Fruit fly (Drosophila melanogaster) whole organism, adult: ENCODE results near the gene ara.

Experiments used
- CG11617 ChIP-seq: fragments of 200-800 bp; sonication (Bioruptor generic); optimal IDR thresholded peaks from 2 replicates; lab custom pipeline; 2017; ENCODE audit warnings: mild to moderate bottlenecking, missing biosample characterization, missing genetic modification reagents, missing genetic modification characterization
- CG12768 ChIP-seq: fragments of 200-800 bp; sonication (Bioruptor generic); optimal IDR thresholded peaks from 2 replicates; lab custom pipeline; 2017; ENCODE audit warnings: missing biosample characterization, missing genetic modification characterization, mild to moderate bottlenecking, moderate library complexity, missing genetic modification reagents
- CG14711 ChIP-seq: fragments of 200-800 bp; sonication (Bioruptor generic); optimal IDR thresholded peaks from 2 replicates; lab custom pipeline; 2018; ENCODE audit warnings: missing biosample characterization, mild to moderate bottlenecking, missing genetic modification characterization, moderate library complexity
- CG1620 ChIP-seq: fragments of 200-800 bp; sonication (Bioruptor generic); optimal IDR thresholded peaks from 2 replicates; lab custom pipeline; 2016; ENCODE audit warnings: missing biosample characterization, missing genetic modification characterization
- CG33017 ChIP-seq: fragments of 200-800 bp; sonication (Bioruptor generic); optimal IDR thresholded peaks from 2 replicates; lab custom pipeline; 2018; ENCODE audit warnings: missing biosample characterization, mild to moderate bottlenecking, missing genetic modification characterization, moderate library complexity
- CG5204 ChIP-seq: fragments of 200-800 bp; sonication (Bioruptor generic); optimal IDR thresholded peaks from 2 replicates; lab custom pipeline; 2016; ENCODE audit warnings: missing biosample characterization, missing genetic modification characterization
- CG7045 ChIP-seq: fragments of 200-800 bp; sonication (Bioruptor generic); optimal IDR thresholded peaks from 2 replicates; lab custom pipeline; 2017; ENCODE audit warnings: missing biosample characterization, mild to moderate bottlenecking, missing genetic modification characterization
- CG7101 ChIP-seq: fragments of 200-800 bp; sonication (Bioruptor generic); optimal IDR thresholded peaks from 2 replicates; lab custom pipeline; 2018; ENCODE audit warnings: missing biosample characterization, mild to moderate bottlenecking, missing genetic modification characterization, moderate library complexity
- Clk ChIP-seq: fragments of 200-800 bp; sonication (Bioruptor generic); optimal IDR thresholded peaks from 2 replicates; lab custom pipeline; 2017; ENCODE audit warnings: missing biosample characterization, missing genetic modification characterization
- Crg-1 ChIP-seq: fragments of 200-800 bp; sonication (Bioruptor generic); optimal IDR thresholded peaks from 2 replicates; lab custom pipeline; 2016; ENCODE audit warnings: missing biosample characterization, missing genetic modification characterization
- Hr96 ChIP-seq: fragments of 200-800 bp; sonication (Bioruptor generic); optimal IDR thresholded peaks from 2 replicates; lab custom pipeline; 2016; ENCODE audit warnings: missing biosample characterization, missing genetic modification characterization
- Mnt ChIP-seq: fragments of 200-800 bp; sonication (Bioruptor generic); optimal IDR thresholded peaks from 2 replicates; lab custom pipeline; 2016; ENCODE audit warnings: missing biosample characterization, mild to moderate bottlenecking, missing genetic modification characterization
- bab1 ChIP-seq: fragments of 200-800 bp; sonication (Bioruptor generic); optimal IDR thresholded peaks from 3 replicates; lab custom pipeline; 2019; ENCODE audit warnings: missing biosample characterization, mild to moderate bottlenecking, missing genetic modification characterization, moderate library complexity
- cic ChIP-seq: fragments of 200-800 bp; sonication (Bioruptor generic); optimal IDR thresholded peaks from 2 replicates; lab custom pipeline; 2017; ENCODE audit warnings: missing biosample characterization, mild to moderate bottlenecking, missing genetic modification characterization, moderate library complexity
- cnc ChIP-seq, 2 experiments: fragments of >200 bp; optimal IDR thresholded peaks; 2 replicates each; lab custom pipeline; 2017
- kay ChIP-seq: fragments of 200-800 bp; sonication (Bioruptor generic); peaks from one replicate; lab custom pipeline; 2016; ENCODE audit warnings: missing biosample characterization, missing genetic modification characterization, borderline replicate concordance
- ovo ChIP-seq: fragments of 200-800 bp; sonication (Bioruptor generic); optimal IDR thresholded peaks from 2 replicates; lab custom pipeline; 2016; ENCODE audit warnings: missing biosample characterization, missing genetic modification characterization
- pad ChIP-seq: fragments of 200-800 bp; sonication (Bioruptor generic); optimal IDR thresholded peaks from 3 replicates; lab custom pipeline; 2017; ENCODE audit warnings: missing biosample characterization, missing genetic modification characterization, mild to moderate bottlenecking, moderate library complexity, missing genetic modification reagents
- tj ChIP-seq: fragments of 200-800 bp; sonication (Bioruptor generic); optimal IDR thresholded peaks from 3 replicates; lab custom pipeline; 2017; ENCODE audit warnings: missing biosample characterization, mild to moderate bottlenecking, missing genetic modification characterization, moderate library complexity
- toe ChIP-seq: fragments of 200-800 bp; sonication (Bioruptor generic); optimal IDR thresholded peaks from 2 replicates; lab custom pipeline; 2016; ENCODE audit warnings: missing biosample characterization, missing genetic modification characterization

The ara gene

dm6 chr3L:12557736-12558135 lies 22.7 kb upstream of the ara start:
- TF ChIP-seq kay (GFP tag; lab: Kevin White, UChicago): no peak
- no peak for TF ChIP-seq CG11617 (GFP tag; lab: Kevin White, UChicago)
- no peak for TF ChIP-seq CG7101 (tag; lab: Kevin White, UChicago)

- no peak for TF ChIP-seq CG7101 (tag; lab: Kevin White, UChicago)
- TF ChIP-seq CG11617 (GFP tag; lab: Kevin White, UChicago): no peak
- no peak for TF ChIP-seq CG12768
- TF ChIP-seq Hr96: no peak
- TF ChIP-seq CG33017 (tag; lab: Kevin White, UChicago): no peak
- TF ChIP-seq bab1: no peak
- no peak for TF ChIP-seq tj (GFP tag; lab: Kevin White, UChicago)
- no peak for TF ChIP-seq CG14711 (tag; lab: Kevin White, UChicago)
- TF ChIP-seq cic (GFP tag; lab: Kevin White, UChicago): no peak
- no peak for TF ChIP-seq kay (GFP tag; lab: Kevin White, UChicago)
- TF ChIP-seq Mnt: no peak
- no peak for TF ChIP-seq toe (GFP tag; lab: Kevin White, UChicago)
- no peak for TF ChIP-seq CG7045 (GFP tag; lab: Kevin White, UChicago)
- no peak for TF ChIP-seq pad
- no peak for TF ChIP-seq Clk (GFP tag; lab: Kevin White, UChicago)
- no peak for TF ChIP-seq cnc (optimal IDR thresholded peaks at IDR 0.05; lab: Kevin White, UChicago)
- no peak for TF ChIP-seq CG5204 (GFP tag; lab: Kevin White, UChicago)
- TF ChIP-seq Crg-1 (GFP tag; lab: Kevin White, UChicago): no peak
- TF ChIP-seq ovo: no peak
- no peak for TF ChIP-seq CG1620
Observed at dm6 chr3L:12559273-12559672, 21.2 kb upstream of the ara start.

DNA sequence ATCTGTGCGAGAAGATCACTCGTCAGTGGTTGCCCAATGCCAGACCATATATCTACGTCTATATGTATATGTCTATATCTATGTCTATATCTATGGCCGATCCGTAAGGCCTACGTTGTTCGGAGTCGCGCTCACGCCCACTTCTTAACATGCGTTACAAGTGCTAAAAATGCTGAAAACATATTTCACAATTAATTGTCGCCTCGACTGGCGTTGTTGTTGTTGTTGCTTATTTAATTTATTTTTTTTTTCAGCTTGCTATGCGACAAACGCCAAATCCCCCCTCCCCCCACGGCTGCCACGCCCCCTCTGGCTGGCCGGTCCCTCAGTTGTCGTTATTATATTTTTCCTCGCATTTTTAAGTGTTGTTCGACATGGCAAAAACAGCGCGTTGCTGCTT lies 16.2 kb upstream of the ara start:
- TF ChIP-seq bab1 (no peak), ovo (no peak)

- TF ChIP-seq CG14711 (tag; lab: Kevin White, UChicago): no peak
- no peak for TF ChIP-seq Mnt
- TF ChIP-seq Hr96: no peak
- TF ChIP-seq CG7045 (GFP tag; lab: Kevin White, UChicago): no peak
- no peak for TF ChIP-seq CG1620
- TF ChIP-seq cic (GFP tag; lab: Kevin White, UChicago): no peak
- no peak for TF ChIP-seq pad
- no peak for TF ChIP-seq CG5204 (GFP tag; lab: Kevin White, UChicago)
- TF ChIP-seq tj (GFP tag; lab: Kevin White, UChicago): no peak
- TF ChIP-seq toe (GFP tag; lab: Kevin White, UChicago): no peak
- TF ChIP-seq CG12768: no peak
- TF ChIP-seq ovo: no peak
- no peak for TF ChIP-seq Crg-1 (GFP tag; lab: Kevin White, UChicago)
- no peak for TF ChIP-seq bab1
- no peak for TF ChIP-seq Clk (GFP tag; lab: Kevin White, UChicago)
- no peak for TF ChIP-seq CG7101 (tag; lab: Kevin White, UChicago)
- no peak for TF ChIP-seq CG33017 (tag; lab: Kevin White, UChicago)
- TF ChIP-seq kay (GFP tag; lab: Kevin White, UChicago): no peak
- no peak for TF ChIP-seq cnc (optimal IDR thresholded peaks at IDR 0.05; lab: Kevin White, UChicago)
- no peak for TF ChIP-seq CG11617 (GFP tag; lab: Kevin White, UChicago)
Observed at dm6 chr3L:12564979-12565378, 15.5 kb upstream of the ara start.

- TF ChIP-seq tj (GFP tag; lab: Kevin White, UChicago): no peak
- TF ChIP-seq CG7045 (GFP tag; lab: Kevin White, UChicago): no peak
- TF ChIP-seq Mnt: no peak
- TF ChIP-seq cnc (optimal IDR thresholded peaks at IDR 0.05; lab: Kevin White, UChicago): no peak
- TF ChIP-seq CG14711 (tag; lab: Kevin White, UChicago): no peak
- no peak for TF ChIP-seq cic (GFP tag; lab: Kevin White, UChicago)
- TF ChIP-seq CG7101 (tag; lab: Kevin White, UChicago): no peak
- TF ChIP-seq kay (GFP tag; lab: Kevin White, UChicago): no peak
- no peak for TF ChIP-seq CG11617 (GFP tag; lab: Kevin White, UChicago)
- no peak for TF ChIP-seq CG33017 (tag; lab: Kevin White, UChicago)
- no peak for TF ChIP-seq bab1
- no peak for TF ChIP-seq Clk (GFP tag; lab: Kevin White, UChicago)
- no peak for TF ChIP-seq pad
- no peak for TF ChIP-seq CG1620
- no peak for TF ChIP-seq CG12768
- TF ChIP-seq toe (GFP tag; lab: Kevin White, UChicago): no peak
- no peak for TF ChIP-seq Crg-1 (GFP tag; lab: Kevin White, UChicago)
- no peak for TF ChIP-seq ovo
- TF ChIP-seq Hr96: no peak
- no peak for TF ChIP-seq CG5204 (GFP tag; lab: Kevin White, UChicago)
Observed at dm6 chr3L:12565422-12565821, 15.1 kb upstream of the ara start.

DNA sequence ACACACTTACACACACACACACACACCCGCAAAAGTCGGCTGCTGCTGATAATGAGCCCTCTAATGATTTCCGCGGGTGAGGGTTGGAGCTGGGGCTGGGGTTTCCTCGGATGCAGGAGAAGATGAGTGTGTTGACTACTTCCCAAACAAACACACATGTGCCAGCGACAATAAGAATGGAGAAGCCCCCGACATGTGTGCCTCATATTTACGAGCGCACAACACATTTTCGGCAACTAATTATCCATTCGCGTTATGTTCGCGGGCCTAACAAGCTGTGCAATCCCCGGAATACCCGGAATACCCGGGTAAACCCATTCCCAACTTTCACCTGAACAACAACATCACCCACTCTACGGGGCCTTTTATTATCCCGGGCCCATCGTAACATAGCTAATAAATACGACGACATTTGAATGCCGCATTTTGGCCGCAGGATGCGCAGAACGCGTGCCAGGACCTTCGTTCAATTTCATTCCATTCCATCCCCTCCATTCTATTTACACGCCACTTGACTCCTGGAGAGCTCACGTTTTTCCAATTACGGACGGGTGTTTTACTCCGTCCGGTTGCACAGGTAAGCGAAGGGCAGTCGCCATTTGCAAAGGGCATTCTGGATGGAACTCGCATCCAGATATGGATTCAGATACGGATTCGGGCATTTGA lies 14.3 kb upstream of the ara start:
- TF ChIP-seq Crg-1 (GFP tag; lab: Kevin White, UChicago) (no peak), ovo (no peak), CG33017 (tag; lab: Kevin White, UChicago) (no peak), cic (GFP tag; lab: Kevin White, UChicago) (no peak), cnc (optimal IDR thresholded peaks at IDR 0.05; lab: Kevin White, UChicago) (no peak), toe (GFP tag; lab: Kevin White, UChicago) (no peak), Clk (GFP tag; lab: Kevin White, UChicago) (no peak), CG11617 (GFP tag; lab: Kevin White, UChicago) (no peak), CG7101 (tag; lab: Kevin White, UChicago) (no peak), pad (no peak), CG5204 (GFP tag; lab: Kevin White, UChicago) (no peak), CG1620 (no peak), tj (GFP tag; lab: Kevin White, UChicago) (no peak), CG7045 (GFP tag; lab: Kevin White, UChicago) (no peak), Mnt (no peak), kay (GFP tag; lab: Kevin White, UChicago) (no peak), Hr96 (no peak), bab1 (no peak), CG14711 (tag; lab: Kevin White, UChicago) (no peak)
